Worm (Caenorhabditis elegans) whole organism, L4/young adult: ENCODE measurements around the gene C27A7.3.

Experiments used
- W03F9.2 ChIP-seq: fragments of 150-350 bp; optimal IDR thresholded peaks from 2 replicates; lab custom pipeline; 2014; ENCODE audit warnings: missing biosample characterization, missing genetic modification characterization
- him-1 ChIP-seq: sonication (generic microtip); optimal IDR thresholded peaks from 2 replicates; lab custom pipeline; 2016; ENCODE audit warnings: missing genotype, missing genetic modification reagents, missing genetic modification characterization, missing compliant biosample characterization

- TF ChIP-seq W03F9.2 (tag; lab: Kevin White, UChicago) (no peak), him-1 (tag; lab: Kevin White, UChicago) (no peak)
Measured at ce11 chrV:12117567-12118053, 23.1 kb upstream of the C27A7.3 start, which contains the start of gene C13C4.8.
